Fruit fly (Drosophila melanogaster) Kc167 (cell line): ENCODE measurements around the gene mTor.

Source experiments
- Myc ChIP-seq: fragments of >200 bp; optimal IDR thresholded peaks from 2 replicates; lab custom pipeline; 2017; ENCODE audit warnings: missing external identifiers
- psq ChIP-seq: fragments of >200 bp; optimal IDR thresholded peaks from 2 replicates; lab custom pipeline; 2017; ENCODE audit warnings: missing external identifiers

DNA sequence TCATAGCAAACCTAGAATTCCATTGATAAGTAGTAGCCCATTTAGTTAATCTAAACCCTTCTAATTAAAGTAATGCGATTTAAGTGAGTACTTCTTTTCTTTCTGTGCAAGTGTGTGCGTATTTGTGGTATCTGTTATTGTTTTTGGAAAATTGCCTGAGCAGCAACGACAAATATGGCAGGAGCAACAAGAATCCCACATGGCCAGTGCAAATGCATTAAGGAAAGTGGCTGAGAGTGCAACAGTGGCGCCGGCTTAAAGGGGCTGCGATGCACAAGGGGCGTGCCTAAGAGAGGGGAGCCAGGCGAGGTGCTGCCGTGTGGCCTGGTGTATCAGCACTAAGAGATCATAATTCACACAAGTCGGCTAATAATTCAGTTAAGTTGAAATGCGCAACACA is 34.7 kb upstream of the mTor start:
- TF ChIP-seq Myc (lab: Kevin White, UChicago) = no peak
- TF ChIP-seq psq (lab: Kevin White, UChicago) = no peak
